Worm (Caenorhabditis elegans): ENCODE data around the gene try-5.

DNA sequence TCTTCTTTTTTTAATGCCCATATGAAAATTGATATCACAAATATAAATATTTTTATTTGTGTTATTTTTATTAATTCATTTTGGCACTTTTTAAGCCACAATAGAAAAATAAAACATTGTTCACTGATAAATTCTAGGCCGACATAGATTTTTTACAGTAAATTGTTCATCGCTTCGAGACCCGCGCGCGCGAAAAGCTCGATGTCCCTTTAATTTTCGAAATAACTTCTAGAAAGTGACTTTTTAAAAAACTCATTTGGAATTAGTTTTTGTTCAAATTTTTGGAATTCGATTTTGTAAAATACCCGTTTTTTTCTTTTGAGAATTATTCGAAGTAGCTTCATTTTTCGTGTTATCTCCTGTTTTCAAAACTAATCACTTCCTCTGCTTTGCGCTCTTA, 37.5 kb downstream of the try-5 start:
- TF ChIP-seq ztf-29 (GFP tag; IDR thresholded peaks at IDR 0.05), result no peak
- TF ChIP-seq T22C8.4 (GFP tag; IDR thresholded peaks at IDR 0.05), result no peak
- no peak for TF ChIP-seq med-1 (GFP tag; optimal IDR thresholded peaks at IDR 0.05; ENCODE audit: insufficient read depth)
- TF ChIP-seq cog-1 (tag; optimal IDR thresholded peaks at IDR 0.05), result no peak
- no peak for TF ChIP-seq ref-1 (GFP tag; conservative IDR thresholded peaks at IDR 0.05)
